Worm (Caenorhabditis elegans) whole organism, midembryonic: ENCODE results near the gene efr-3.

Source experiments
- T22C8.4 ChIP-seq: fragments of 200-800 bp; sonication (Bioruptor generic); IDR thresholded peaks from 2 replicates; pipeline ENCODE4 v1.3.6; 2022; ENCODE audit warnings: missing genetic modification characterization, missing compliant biosample characterization
- cog-1 ChIP-seq: sonication (generic microtip); optimal IDR thresholded peaks from 2 replicates; lab custom pipeline; 2016; ENCODE audit warnings: missing genetic modification characterization, missing compliant biosample characterization
- flt-1 ChIP-seq: fragments of 200-800 bp; sonication (Bioruptor generic); IDR thresholded peaks from 2 replicates; pipeline ENCODE4 v1.3.6; 2022; ENCODE audit warnings: missing genetic modification characterization, missing compliant biosample characterization
- klf-2 ChIP-seq: fragments of 200-800 bp; sonication (Bioruptor generic); conservative IDR thresholded peaks from 2 replicates; pipeline ENCODE4 v1.3.6; 2022; ENCODE audit warnings: missing genetic modification reagents, missing genetic modification characterization, missing compliant biosample characterization
- med-1 ChIP-seq: sonication (generic microtip); optimal IDR thresholded peaks from 2 replicates; lab custom pipeline; 2017; ENCODE audit warnings: missing genetic modification characterization, mild to moderate bottlenecking, missing compliant biosample characterization, antibody characterized with exemption, missing genetic modification reagents; ENCODE audit not compliant: insufficient read depth
- ref-1 ChIP-seq: fragments of 200-800 bp; sonication (Bioruptor generic); conservative IDR thresholded peaks from 2 replicates; pipeline ENCODE4 v1.3.6; 2022; ENCODE audit warnings: missing genetic modification reagents, missing genetic modification characterization, missing compliant biosample characterization
- tab-1 ChIP-seq: fragments of 200-800 bp; sonication (Bioruptor generic); IDR thresholded peaks from 2 replicates; pipeline ENCODE4 v1.3.6; 2022; ENCODE audit warnings: missing genetic modification characterization, missing compliant biosample characterization
- ztf-23 ChIP-seq: fragments of 200-800 bp; sonication (Bioruptor generic); IDR thresholded peaks from 2 replicates; pipeline ENCODE4 v1.3.6; 2022; ENCODE audit warnings: missing genetic modification reagents, missing genetic modification characterization, missing compliant biosample characterization
- ztf-29 ChIP-seq: fragments of 200-800 bp; sonication (Bioruptor generic); IDR thresholded peaks from 2 replicates; pipeline ENCODE4 v1.3.6; 2022; ENCODE audit warnings: missing genetic modification reagents, missing genetic modification characterization, missing compliant biosample characterization

The efr-3 gene

ce11 chrII:6320655-6321388, at the start of gene efr-3:
Gene efr-3 (minus strand): TSS chrII:6321159.
- TF ChIP-seq klf-2 (no peak), T22C8.4 (GFP tag; lab: Robert Waterston, UW) (no peak; the same call in 1 of the 2 replicates), cog-1 (tag; lab: Kevin White, UChicago) (no peak), flt-1 (GFP tag; lab: Robert Waterston, UW) (no peak)

- TF ChIP-seq ref-1 (GFP tag; lab: Robert Waterston, UW), result no peak
- peak; percentile 57 for TF ChIP-seq cog-1 (tag; lab: Kevin White, UChicago)
- TF ChIP-seq klf-2, result no peak
- peak; percentile 59 for TF ChIP-seq T22C8.4 (GFP tag; lab: Robert Waterston, UW)
- no peak for TF ChIP-seq ztf-23 (GFP tag; lab: Robert Waterston, UW)
- no peak for TF ChIP-seq tab-1 (GFP tag; lab: Robert Waterston, UW)
- no peak for TF ChIP-seq flt-1 (GFP tag; lab: Robert Waterston, UW)
- no peak for TF ChIP-seq ztf-29 (GFP tag; lab: Robert Waterston, UW)
Measured at ce11 chrII:6370110-6370509, 49.2 kb upstream of the efr-3 start.

- TF ChIP-seq ztf-23 (GFP tag; lab: Robert Waterston, UW) (no peak), klf-2 (no peak), ztf-29 (GFP tag; lab: Robert Waterston, UW) (no peak), T22C8.4 (GFP tag; lab: Robert Waterston, UW) (no peak), med-1 (GFP tag; lab: Kevin White, UChicago) (no peak)
Measured at ce11 chrII:6366696-6367095, 45.7 kb upstream of the efr-3 start, which contains the start of gene ctsa-4.1. Gene ctsa-4.1 (plus strand): TSS chrII:6366996.

ce11 chrII:6365237-6365815, 44.4 kb upstream of the efr-3 start, which contains the start of the genes ani-2 and clec-88:
Gene ani-2 (minus strand): TSS chrII:6365367.
Gene clec-88 (plus strand): TSS chrII:6365722.
- no peak for TF ChIP-seq klf-2
- TF ChIP-seq ref-1 (GFP tag; lab: Robert Waterston, UW), result no peak
- no peak for TF ChIP-seq flt-1 (GFP tag; lab: Robert Waterston, UW)
- TF ChIP-seq ztf-23 (GFP tag; lab: Robert Waterston, UW), result no peak
- TF ChIP-seq med-1 (GFP tag; lab: Kevin White, UChicago), result no peak
- no peak for TF ChIP-seq cog-1 (tag; lab: Kevin White, UChicago)

- TF ChIP-seq T22C8.4 (GFP tag; lab: Robert Waterston, UW) (no peak), ztf-23 (GFP tag; lab: Robert Waterston, UW) (peak; percentile 65; the same call in 1 of the 2 replicates)
Measured at ce11 chrII:6360822-6361221, 39.9 kb upstream of the efr-3 start, which contains the start of gene K10B2.4. Gene K10B2.4 (minus strand): TSS chrII:6360959.

ce11 chrII:6358905-6359304, 37.9 kb upstream of the efr-3 start, which contains the start of gene C32D5.12:
Gene C32D5.12 (minus strand): TSS chrII:6359005.
- TF ChIP-seq tab-1 (GFP tag; lab: Robert Waterston, UW) (no peak), ztf-29 (GFP tag; lab: Robert Waterston, UW) (no peak), ztf-23 (GFP tag; lab: Robert Waterston, UW) (no peak), T22C8.4 (GFP tag; lab: Robert Waterston, UW) (no peak), flt-1 (GFP tag; lab: Robert Waterston, UW) (no peak), klf-2 (no peak), med-1 (GFP tag; lab: Kevin White, UChicago) (no peak), ref-1 (GFP tag; lab: Robert Waterston, UW) (no peak)

ce11 chrII:6358232-6358631, 37.3 kb upstream of the efr-3 start:
- TF ChIP-seq klf-2 (no peak), cog-1 (tag; lab: Kevin White, UChicago) (no peak), tab-1 (GFP tag; lab: Robert Waterston, UW) (no peak), ztf-29 (GFP tag; lab: Robert Waterston, UW) (no peak), med-1 (GFP tag; lab: Kevin White, UChicago) (no peak), ref-1 (GFP tag; lab: Robert Waterston, UW) (no peak), T22C8.4 (GFP tag; lab: Robert Waterston, UW) (no peak), ztf-23 (GFP tag; lab: Robert Waterston, UW) (no peak), flt-1 (GFP tag; lab: Robert Waterston, UW) (no peak)

- TF ChIP-seq T22C8.4 (GFP tag; lab: Robert Waterston, UW) (peak; percentile 7; the same call in 1 of the 2 replicates), ztf-23 (GFP tag; lab: Robert Waterston, UW) (0 out of 2 replicates have a peak, but pooled peaks have one; percentile 31), ref-1 (GFP tag; lab: Robert Waterston, UW) (no peak), klf-2 (no peak), cog-1 (tag; lab: Kevin White, UChicago) (no peak), med-1 (GFP tag; lab: Kevin White, UChicago) (peak; percentile 18), ztf-29 (GFP tag; lab: Robert Waterston, UW) (no peak)
Measured at ce11 chrII:6355396-6356346, 34.7 kb upstream of the efr-3 start, which contains the start of gene C32D5.11. Gene C32D5.11 (minus strand): TSS chrII:6355446.

- no peak for TF ChIP-seq ztf-23 (GFP tag; lab: Robert Waterston, UW)
- no peak for TF ChIP-seq ref-1 (GFP tag; lab: Robert Waterston, UW)
- no peak for TF ChIP-seq cog-1 (tag; lab: Kevin White, UChicago)
- no peak for TF ChIP-seq ztf-29 (GFP tag; lab: Robert Waterston, UW)
- no peak for TF ChIP-seq med-1 (GFP tag; lab: Kevin White, UChicago)
- no peak for TF ChIP-seq klf-2
- TF ChIP-seq T22C8.4 (GFP tag; lab: Robert Waterston, UW), result no peak
- no peak for TF ChIP-seq tab-1 (GFP tag; lab: Robert Waterston, UW)
- no peak for TF ChIP-seq flt-1 (GFP tag; lab: Robert Waterston, UW)
Measured at ce11 chrII:6351887-6352286, 30.9 kb upstream of the efr-3 start, which contains the start of gene C32D5.10. Gene C32D5.10 (minus strand): TSS chrII:6351987.
